Fruit fly (Drosophila melanogaster) whole organism, wandering third instar larva: ENCODE measurements around the gene Targ3.

Experiments
- GATAd ChIP-seq: sonication (Bioruptor generic); optimal IDR thresholded peaks from 2 replicates; lab custom pipeline; 2016; ENCODE audit warnings: missing biosample characterization, missing genetic modification characterization
- Jra ChIP-seq: sonication (Bioruptor generic); optimal IDR thresholded peaks from 2 replicates; lab custom pipeline; 2016; ENCODE audit warnings: missing biosample characterization, missing genetic modification characterization
- Mio ChIP-seq: sonication (Bioruptor generic); optimal IDR thresholded peaks from 2 replicates; lab custom pipeline; 2016; ENCODE audit warnings: missing biosample characterization, missing genetic modification characterization
- ey ChIP-seq: fragments of 200-800 bp; sonication (Bioruptor generic); optimal IDR thresholded peaks from 2 replicates; lab custom pipeline; 2016; ENCODE audit warnings: missing biosample characterization, missing genetic modification characterization
- woc ChIP-seq: sonication (Bioruptor generic); optimal IDR thresholded peaks from 2 replicates; lab custom pipeline; 2016; ENCODE audit warnings: missing biosample characterization, mild to moderate bottlenecking, missing genetic modification characterization

- TF ChIP-seq Mio (no peak), GATAd (GFP tag; lab: Kevin White, UChicago) (no peak), woc (no peak), Jra (no peak), ey (GFP tag; lab: Kevin White, UChicago) (no peak)
These were observed 13.4 kb downstream of the Targ3 start, which contains the start of the genes CG10510 and CG10508 for dm6 chr3L:21209921-21210532.
